Fruit fly (Drosophila melanogaster) Kc167 (cell line): Measurements from ENCODE around the gene Npc2h.

Experiments
- Myc ChIP-seq: fragments of >200 bp; optimal IDR thresholded peaks from 2 replicates; lab custom pipeline; 2017; ENCODE audit warnings: missing external identifiers
- Sin3A ChIP-seq: fragments of >200 bp; optimal IDR thresholded peaks from 2 replicates; lab custom pipeline; 2018; ENCODE audit warnings: missing external identifiers
- h ChIP-seq: fragments of >200 bp; optimal IDR thresholded peaks from 3 replicates; lab custom pipeline; 2018; ENCODE audit warnings: missing external identifiers
- insv ChIP-seq: fragments of >200 bp; optimal IDR thresholded peaks from 3 replicates; lab custom pipeline; 2018; ENCODE audit warnings: missing external identifiers
- psq ChIP-seq: fragments of >200 bp; optimal IDR thresholded peaks from 2 replicates; lab custom pipeline; 2017; ENCODE audit warnings: missing external identifiers
- ttk ChIP-seq: sonication (Bioruptor generic); optimal IDR thresholded peaks from 2 replicates; lab custom pipeline; 2017; ENCODE audit warnings: missing external identifiers

DNA sequence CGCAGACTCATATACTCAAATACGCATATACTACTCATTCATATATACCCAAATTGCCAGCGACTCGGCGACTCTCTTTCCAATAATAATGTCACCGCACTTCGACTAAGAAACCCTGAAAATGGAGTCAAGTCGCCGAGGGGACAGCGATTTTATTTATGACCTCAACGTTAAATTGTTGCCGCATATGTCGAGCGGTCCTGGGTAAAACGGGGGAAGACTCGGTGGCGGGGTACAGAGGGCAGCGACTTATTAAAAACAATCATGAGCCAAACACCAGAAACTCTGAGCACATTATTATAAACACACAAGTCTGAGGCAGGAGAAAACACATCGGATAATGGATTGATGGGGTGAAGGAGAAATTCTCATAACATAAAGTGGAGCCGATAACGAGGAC lies 11.0 kb downstream of the Npc2h start:
- TF ChIP-seq psq (lab: Kevin White, UChicago) (no peak), Sin3A (no peak), Myc (no peak), h (lab: Kevin White, UChicago) (no peak), insv (lab: Kevin White, UChicago) (no peak), ttk (lab: Kevin White, UChicago) (no peak)
